Fruit fly (Drosophila melanogaster) S2 (cell line): ENCODE results near the gene Cyp313a5.

Source experiments
- CG8478 ChIP-seq: fragments of >200 bp; optimal IDR thresholded peaks from 2 replicates; lab custom pipeline; 2018
- CTCF ChIP-seq, 2 experiments: fragments of >200 bp; optimal IDR thresholded peaks; 2 replicates each; lab custom pipeline; 2018

Gene Cyp313a5

dm6 chr3R:12234584-12234983 is at the start of gene Cyp313a5:
Gene Cyp313a5 (minus strand): TSS chr3R:12234684.
- no peak for TF ChIP-seq CTCF (optimal IDR thresholded peaks at IDR 0.05; lab: Kevin White, UChicago)
- TF ChIP-seq CG8478 (lab: Kevin White, UChicago) = no peak

- peak; percentile 44 to 60 for TF ChIP-seq CTCF (optimal IDR thresholded peaks at IDR 0.05; lab: Kevin White, UChicago)
- no peak for TF ChIP-seq CG8478 (lab: Kevin White, UChicago)
Observed at dm6 chr3R:12280729-12281342, 46.4 kb upstream of the Cyp313a5 start.

dm6 chr3R:12279019-12279418 is 44.5 kb upstream of the Cyp313a5 start:
- TF ChIP-seq CTCF (optimal IDR thresholded peaks at IDR 0.05; lab: Kevin White, UChicago) (peak; percentile 89 to 97), CG8478 (lab: Kevin White, UChicago) (peak; percentile 63)

dm6 chr3R:12272826-12273225 is 38.3 kb upstream of the Cyp313a5 start, which contains the start of gene Sfp87B:
Gene Sfp87B (plus strand): TSS chr3R:12273126.
- TF ChIP-seq CG8478 (lab: Kevin White, UChicago) (no peak), CTCF (optimal IDR thresholded peaks at IDR 0.05; lab: Kevin White, UChicago) (no peak)

dm6 chr3R:12270590-12270989 is 36.1 kb upstream of the Cyp313a5 start, which contains the start of gene CG17738:
Gene CG17738 (plus strand): TSS chr3R:12270890.
- no peak for TF ChIP-seq CTCF (optimal IDR thresholded peaks at IDR 0.05; lab: Kevin White, UChicago)
- no peak for TF ChIP-seq CG8478 (lab: Kevin White, UChicago)

dm6 chr3R:12269889-12270403 is 35.5 kb upstream of the Cyp313a5 start:
- TF ChIP-seq CTCF (optimal IDR thresholded peaks at IDR 0.05; lab: Kevin White, UChicago) = no peak

dm6 chr3R:12260669-12261068 is 26.2 kb upstream of the Cyp313a5 start, which contains the start of gene CG44038:
Gene CG44038 (plus strand): TSS chr3R:12260969.
- no peak for TF ChIP-seq CG8478 (lab: Kevin White, UChicago)
- no peak for TF ChIP-seq CTCF (optimal IDR thresholded peaks at IDR 0.05; lab: Kevin White, UChicago)

- no peak for TF ChIP-seq CG8478 (lab: Kevin White, UChicago)
- TF ChIP-seq CTCF (optimal IDR thresholded peaks at IDR 0.05; lab: Kevin White, UChicago) = no peak
Observed at dm6 chr3R:12259819-12260218, 25.3 kb upstream of the Cyp313a5 start.

dm6 chr3R:12259013-12259412 is 24.5 kb upstream of the Cyp313a5 start:
- no peak for TF ChIP-seq CG8478 (lab: Kevin White, UChicago)
- no peak for TF ChIP-seq CTCF (optimal IDR thresholded peaks at IDR 0.05; lab: Kevin White, UChicago)

dm6 chr3R:12258437-12258836 is 24.0 kb upstream of the Cyp313a5 start, which contains the start of the genes CG44037 and svp:
Gene CG44037 (plus strand): TSS chr3R:12258737.
Gene svp (plus strand): TSS chr3R:12258737.
- TF ChIP-seq CTCF (optimal IDR thresholded peaks at IDR 0.05; lab: Kevin White, UChicago) (no peak), CG8478 (lab: Kevin White, UChicago) (no peak)

- no peak for TF ChIP-seq CTCF (optimal IDR thresholded peaks at IDR 0.05; lab: Kevin White, UChicago)
- TF ChIP-seq CG8478 (lab: Kevin White, UChicago) = no peak
Observed at dm6 chr3R:12253887-12254286, 19.4 kb upstream of the Cyp313a5 start, which contains the start of gene CG3942. Gene CG3942 (plus strand): TSS chr3R:12254187.

- TF ChIP-seq CTCF (optimal IDR thresholded peaks at IDR 0.05; lab: Kevin White, UChicago) (no peak), CG8478 (lab: Kevin White, UChicago) (no peak)
Observed at dm6 chr3R:12252457-12253065, 18.1 kb upstream of the Cyp313a5 start.

- TF ChIP-seq CTCF (optimal IDR thresholded peaks at IDR 0.05; lab: Kevin White, UChicago) (no peak), CG8478 (lab: Kevin White, UChicago) (no peak)
Observed at dm6 chr3R:12251534-12251933, 17.1 kb upstream of the Cyp313a5 start.

- TF ChIP-seq CTCF (optimal IDR thresholded peaks at IDR 0.05; lab: Kevin White, UChicago) (no peak), CG8478 (lab: Kevin White, UChicago) (no peak)
Observed at dm6 chr3R:12250204-12250603, 15.7 kb upstream of the Cyp313a5 start.

- TF ChIP-seq CG8478 (lab: Kevin White, UChicago) = no peak
- TF ChIP-seq CTCF (optimal IDR thresholded peaks at IDR 0.05; lab: Kevin White, UChicago) = peak in 1 of 2 experiments; percentile 2
Observed at dm6 chr3R:12248243-12248642, 13.8 kb upstream of the Cyp313a5 start.
